Worm (Caenorhabditis elegans) whole organism, L4 larva: ENCODE measurements around the gene abu-5.

Experiments used
- D1046.2 ChIP-seq: fragments of 200-800 bp; sonication (Bioruptor generic); IDR thresholded peaks from 2 replicates; pipeline ENCODE4 v1.3.6; 2022; ENCODE audit warnings: missing genetic modification characterization, missing compliant biosample characterization
- F44E2.7 ChIP-seq: fragments of 200-800 bp; sonication (Bioruptor generic); IDR thresholded peaks from 2 replicates; pipeline ENCODE4 v2.1.2; 2022; ENCODE audit warnings: missing genetic modification characterization, missing compliant biosample characterization
- F49E8.2 ChIP-seq: sonication (generic microtip); optimal IDR thresholded peaks from 2 replicates; lab custom pipeline; 2016; ENCODE audit warnings: missing compliant biosample characterization, mild to moderate bottlenecking, missing genetic modification characterization, borderline replicate concordance
- T26A8.4 ChIP-seq: fragments of 200-800 bp; sonication (Bioruptor generic); IDR thresholded peaks from 2 replicates; pipeline ENCODE4 v1.3.6; 2022; ENCODE audit warnings: missing genetic modification characterization, missing compliant biosample characterization
- Y105C5A.15 ChIP-seq: fragments of 200-800 bp; sonication (Bioruptor generic); IDR thresholded peaks from 2 replicates; pipeline ENCODE4 v1.3.6; 2022; ENCODE audit warnings: missing genetic modification characterization, missing compliant biosample characterization
- daf-19 ChIP-seq: fragments of 200-800 bp; sonication (Bioruptor generic); conservative IDR thresholded peaks from 2 replicates; pipeline ENCODE4 v1.3.6; 2022; ENCODE audit warnings: missing genetic modification characterization, missing compliant biosample characterization
- daf-8 ChIP-seq: fragments of 200-800 bp; sonication (Bioruptor generic); IDR thresholded peaks from 2 replicates; pipeline ENCODE4 v1.3.6; 2022; ENCODE audit warnings: missing genetic modification characterization, missing compliant biosample characterization
- dmd-9 ChIP-seq: fragments of 200-800 bp; sonication (Bioruptor generic); IDR thresholded peaks from 2 replicates; pipeline ENCODE4 v1.3.6; 2022; ENCODE audit warnings: missing genetic modification reagents, missing genetic modification characterization, missing compliant biosample characterization
- fos-1 ChIP-seq: fragments of 150-350 bp; optimal IDR thresholded peaks from 2 replicates; lab custom pipeline; 2014; ENCODE audit warnings: missing biosample characterization, missing genetic modification characterization
- gei-8 ChIP-seq: fragments of 200-800 bp; sonication (Bioruptor generic); optimal IDR thresholded peaks from 2 replicates; lab custom pipeline; 2018; ENCODE audit warnings: mild to moderate bottlenecking, missing genetic modification characterization, missing compliant biosample characterization
- hlh-11 ChIP-seq: fragments of 200-800 bp; sonication (Bioruptor generic); optimal IDR thresholded peaks from 2 replicates; lab custom pipeline; 2018; ENCODE audit warnings: mild to moderate bottlenecking, missing genetic modification characterization, missing compliant biosample characterization
- hlh-30 ChIP-seq: sonication (generic microtip); optimal IDR thresholded peaks from 2 replicates; lab custom pipeline; 2017; ENCODE audit warnings: antibody characterized with exemption, mild to moderate bottlenecking, missing genetic modification characterization, missing compliant biosample characterization; ENCODE audit not compliant: insufficient read depth
- hmg-1.1 ChIP-seq: fragments of 200-800 bp; sonication (Bioruptor generic); IDR thresholded peaks from 2 replicates; pipeline ENCODE4 v1.3.6; 2022; ENCODE audit warnings: missing genetic modification reagents, missing genetic modification characterization, missing compliant biosample characterization
- lim-7 ChIP-seq: fragments of 200-800 bp; sonication (Bioruptor generic); IDR thresholded peaks from 2 replicates; pipeline ENCODE4 v1.3.6; 2022; ENCODE audit warnings: missing genetic modification characterization, missing compliant biosample characterization
- lin-1 ChIP-seq: fragments of 200-800 bp; sonication (Bioruptor generic); IDR thresholded peaks from 2 replicates; pipeline ENCODE4 v1.3.6; 2022; ENCODE audit warnings: missing genetic modification reagents, missing genetic modification characterization, missing compliant biosample characterization
- lin-13 ChIP-seq: fragments of 150-350 bp; optimal IDR thresholded peaks from 2 replicates; lab custom pipeline; 2014; ENCODE audit warnings: missing biosample characterization, missing genetic modification reagents, missing genetic modification characterization
- mes-2 ChIP-seq: sonication (generic microtip); optimal IDR thresholded peaks from 2 replicates; lab custom pipeline; 2016; ENCODE audit warnings: missing genotype, mild to moderate bottlenecking, missing genetic modification characterization, missing compliant biosample characterization; ENCODE audit not compliant: poor library complexity, severe bottlenecking
- nhr-237 ChIP-seq: sonication (generic microtip); optimal IDR thresholded peaks from 2 replicates; lab custom pipeline; 2017; ENCODE audit warnings: missing biosample characterization, missing genetic modification characterization
- nhr-28 ChIP-seq: fragments of 150-350 bp; optimal IDR thresholded peaks from 2 replicates; lab custom pipeline; 2014; ENCODE audit warnings: missing biosample characterization, missing genetic modification characterization
- nhr-42 ChIP-seq: fragments of 200-800 bp; sonication (Bioruptor generic); IDR thresholded peaks from 2 replicates; pipeline ENCODE4 v1.3.6; 2022; ENCODE audit warnings: missing genetic modification characterization, missing compliant biosample characterization
- skn-1 ChIP-seq: fragments of 150-350 bp; optimal IDR thresholded peaks from 2 replicates; lab custom pipeline; 2014; ENCODE audit warnings: missing biosample characterization, missing genetic modification characterization
- snpc-1.2 ChIP-seq: fragments of 200-800 bp; sonication (Bioruptor generic); IDR thresholded peaks from 2 replicates; pipeline ENCODE4 v1.3.6; 2022; ENCODE audit warnings: missing genetic modification reagents, missing genetic modification characterization, missing compliant biosample characterization
- spr-1 ChIP-seq: sonication (generic microtip); optimal IDR thresholded peaks from 2 replicates; lab custom pipeline; 2016; ENCODE audit warnings: mild to moderate bottlenecking, missing genetic modification characterization, missing compliant biosample characterization
- spr-3 ChIP-seq: fragments of 200-800 bp; sonication (Bioruptor generic); optimal IDR thresholded peaks from 2 replicates; lab custom pipeline; 2018; ENCODE audit warnings: mild to moderate bottlenecking, missing genetic modification characterization, missing compliant biosample characterization
- tag-97 ChIP-seq: fragments of 200-800 bp; sonication (Bioruptor generic); IDR thresholded peaks from 2 replicates; pipeline ENCODE4 v1.3.6; 2022; ENCODE audit warnings: missing genetic modification characterization, missing compliant biosample characterization
- tra-1 ChIP-seq: fragments of 200-800 bp; sonication (Bioruptor generic); IDR thresholded peaks from 2 replicates; pipeline ENCODE4 v1.3.6; 2022; ENCODE audit warnings: missing genetic modification reagents, missing genetic modification characterization, missing compliant biosample characterization
- vab-7 ChIP-seq: fragments of 200-800 bp; sonication (Bioruptor generic); IDR thresholded peaks from 2 replicates; pipeline ENCODE4 v1.3.6; 2022; ENCODE audit warnings: missing genetic modification reagents, missing genetic modification characterization, missing compliant biosample characterization
- zfp-2 ChIP-seq: sonication (generic microtip); optimal IDR thresholded peaks from 2 replicates; lab custom pipeline; 2016; ENCODE audit warnings: mild to moderate bottlenecking, missing genetic modification characterization, missing compliant biosample characterization
- zip-11 ChIP-seq: fragments of 200-800 bp; sonication (Bioruptor generic); IDR thresholded peaks from 2 replicates; pipeline ENCODE4 v1.3.6; 2022; ENCODE audit warnings: missing genetic modification characterization, missing compliant biosample characterization

The abu-5 gene

DNA sequence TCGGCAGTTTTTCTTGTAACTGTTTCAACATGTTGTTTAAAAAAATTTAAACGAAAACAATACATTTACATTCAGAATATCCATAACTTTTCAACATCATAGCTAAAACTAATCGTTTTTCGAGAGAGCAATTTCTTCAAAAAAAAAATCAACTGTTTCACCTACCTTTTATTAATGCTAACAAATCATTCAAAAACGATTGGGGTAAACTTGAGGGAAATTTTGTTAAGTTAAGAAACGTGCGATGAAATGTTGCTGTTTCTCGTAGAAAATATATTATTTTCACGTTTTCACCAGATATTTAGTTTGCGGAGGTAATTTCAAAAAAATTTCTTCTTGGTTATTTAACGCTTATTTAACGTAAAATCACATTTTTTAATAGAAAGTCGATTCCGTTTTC, 15.9 kb downstream of the abu-5 start:
- TF ChIP-seq mes-2 (tag; lab: Kevin White, UChicago) (no peak), hlh-11 (tag; lab: Kevin White, UChicago) (no peak), gei-8 (GFP tag; lab: Kevin White, UChicago) (no peak), tra-1 (GFP tag; lab: Robert Waterston, UW) (no peak), dmd-9 (GFP tag; lab: Robert Waterston, UW) (no peak), lin-1 (no peak), snpc-1.2 (GFP tag; lab: Robert Waterston, UW) (peak; percentile 70; the same call in 1 of the 2 replicates), fos-1 (tag; lab: Kevin White, UChicago) (no peak)

DNA sequence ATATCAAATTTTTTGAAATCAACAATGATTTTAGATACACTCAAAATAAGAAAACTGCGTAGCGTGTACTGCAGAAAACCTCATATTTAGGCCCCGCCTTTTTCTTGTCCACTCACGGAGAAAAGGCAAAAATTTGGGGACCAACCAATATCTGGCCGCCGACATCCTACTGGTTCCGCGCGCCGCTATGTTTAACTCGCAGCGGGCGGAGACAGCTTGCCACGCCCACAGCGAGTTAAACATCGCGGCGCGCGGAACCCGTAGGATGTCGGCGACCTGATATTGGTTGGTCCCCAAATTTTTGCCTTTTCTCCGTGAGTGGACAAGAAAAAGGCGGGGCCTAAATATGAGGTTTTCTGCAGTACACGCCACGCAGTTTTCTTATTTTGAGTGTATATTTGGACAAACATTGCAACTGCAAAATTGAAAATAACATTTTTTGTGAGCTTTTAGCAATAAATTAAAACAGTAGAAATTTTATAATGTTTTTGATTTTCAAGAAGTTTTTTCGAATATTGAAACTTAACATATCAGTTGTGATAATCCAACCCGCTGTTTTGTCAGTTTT, 19.4 kb downstream of the abu-5 start:
- TF ChIP-seq snpc-1.2 (GFP tag; lab: Robert Waterston, UW): peak; percentile 95

DNA sequence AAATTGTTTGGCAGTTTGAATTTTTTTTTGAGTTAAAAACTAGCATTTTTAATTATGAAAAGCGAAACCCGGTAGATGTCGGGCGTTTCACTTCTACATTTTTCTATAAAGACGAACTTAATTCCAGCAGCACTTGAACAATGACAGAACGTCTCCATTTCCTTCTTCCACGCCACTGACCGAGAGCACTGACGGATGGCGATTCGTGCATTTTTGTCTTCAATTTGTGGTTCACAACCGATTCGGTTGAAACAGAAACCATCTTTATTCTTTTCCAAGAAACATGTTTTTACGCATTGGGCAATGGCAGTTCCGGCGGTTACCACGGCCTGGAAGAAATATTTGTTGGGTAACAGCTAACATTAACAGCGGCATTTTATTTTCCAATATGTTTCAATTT, 22.6 kb downstream of the abu-5 start:
- TF ChIP-seq F44E2.7 (GFP tag; lab: Robert Waterston, UW) (no peak), snpc-1.2 (GFP tag; lab: Robert Waterston, UW) (peak; percentile 79), lim-7 (no peak)

DNA sequence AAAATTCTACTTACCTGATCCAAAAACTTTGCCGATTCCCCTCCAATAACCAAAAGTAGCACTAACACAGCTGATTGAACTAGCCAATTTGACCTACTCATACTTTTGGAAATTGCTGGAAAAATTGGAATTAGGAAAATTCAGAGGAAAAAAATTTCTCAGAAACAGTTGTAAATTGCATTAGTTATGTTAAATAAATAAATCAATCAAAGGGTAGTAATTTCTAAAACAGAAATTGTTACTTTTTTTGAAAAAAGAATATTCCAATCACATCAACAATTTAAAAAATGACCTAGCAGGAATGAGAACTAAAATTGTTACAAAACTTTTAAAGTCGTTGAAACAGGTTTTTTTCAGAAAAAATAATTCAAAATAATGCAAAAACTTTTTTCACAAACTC, 26.5 kb downstream of the abu-5 start, which contains the start of gene Y105C5A.8:
TSS of gene Y105C5A.8 (minus strand) at position 101 of the 400 bp plus-strand sequence.
- TF ChIP-seq snpc-1.2 (GFP tag; lab: Robert Waterston, UW): 0 out of 2 replicates have a peak, but pooled peaks have one; percentile 20
- no peak for TF ChIP-seq Y105C5A.15
- no peak for TF ChIP-seq lin-13 (GFP tag; lab: Kevin White, UChicago)

DNA sequence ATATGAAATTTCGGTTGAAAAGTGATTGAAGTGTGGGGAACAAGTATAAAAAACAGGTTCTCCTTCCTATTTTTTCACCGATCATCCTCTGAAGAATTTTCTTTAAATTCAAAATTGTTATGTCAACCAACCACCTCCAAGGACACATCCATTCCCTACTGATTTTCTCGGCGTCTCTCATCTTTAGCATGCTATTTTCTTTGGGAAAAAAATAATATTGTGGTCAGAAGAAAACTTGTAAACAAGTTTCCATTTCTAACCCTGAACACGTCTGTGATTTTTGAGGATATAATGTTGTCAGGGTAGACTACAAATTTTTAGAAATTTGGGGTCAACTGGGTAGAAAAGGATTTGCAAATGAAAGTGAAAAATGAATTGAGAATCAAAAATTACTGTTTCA, 27.2 kb downstream of the abu-5 start:
- TF ChIP-seq zfp-2 (tag; lab: Kevin White, UChicago): no peak
- TF ChIP-seq nhr-42 (GFP tag; lab: Robert Waterston, UW): no peak
- TF ChIP-seq nhr-28 (tag; lab: Kevin White, UChicago): peak; percentile 51
- TF ChIP-seq nhr-237: no peak
- TF ChIP-seq spr-3 (GFP tag; lab: Kevin White, UChicago): no peak
- no peak for TF ChIP-seq tag-97 (GFP tag; lab: Robert Waterston, UW)
- no peak for TF ChIP-seq zip-11 (GFP tag; lab: Robert Waterston, UW)
- TF ChIP-seq lim-7: no peak
- no peak for TF ChIP-seq hmg-1.1 (GFP tag; lab: Robert Waterston, UW)

DNA sequence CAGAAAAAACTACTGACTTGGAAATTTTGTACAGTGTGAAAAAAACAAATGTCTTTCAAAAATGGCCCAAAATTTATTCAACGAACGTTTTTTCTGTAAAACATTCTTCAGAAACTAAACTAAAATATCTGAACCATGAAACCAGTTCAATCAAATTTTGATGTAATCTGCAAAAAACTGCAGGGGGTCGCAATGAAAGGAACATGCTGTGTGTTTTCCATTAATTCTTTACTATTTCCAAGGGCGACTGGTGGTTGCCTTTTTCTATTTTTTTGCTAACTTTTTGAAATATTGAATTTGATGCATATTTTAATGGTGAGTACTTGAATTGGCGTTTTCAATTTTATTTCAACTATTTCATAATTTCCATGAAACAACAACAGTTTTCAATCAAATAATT, 40.7 kb downstream of the abu-5 start, which contains the start of gene Y105C5A.9:
TSS of gene Y105C5A.9 (plus strand) at position 301 of the 400 bp plus-strand sequence.
- no peak for TF ChIP-seq daf-19 (GFP tag; lab: Robert Waterston, UW)
- no peak for TF ChIP-seq F49E8.2
- TF ChIP-seq skn-1 (tag; lab: Kevin White, UChicago): no peak
- TF ChIP-seq T26A8.4 (GFP tag; lab: Robert Waterston, UW): no peak
- TF ChIP-seq spr-1 (tag; lab: Kevin White, UChicago): no peak
- TF ChIP-seq hlh-30 (tag; lab: Kevin White, UChicago): no peak
- no peak for TF ChIP-seq D1046.2 (GFP tag; lab: Robert Waterston, UW)
- no peak for TF ChIP-seq daf-8 (GFP tag; lab: Robert Waterston, UW)
- TF ChIP-seq spr-3 (GFP tag; lab: Kevin White, UChicago): no peak
- TF ChIP-seq zip-11 (GFP tag; lab: Robert Waterston, UW): no peak
- TF ChIP-seq vab-7 (GFP tag; lab: Robert Waterston, UW): no peak
- TF ChIP-seq, all 104 proteins: peak for 0
